Fruit fly (Drosophila melanogaster): Measurements from ENCODE around the gene Trx2.
A peak's percentile ranks its signal among the peaks of the same experiment; 100 is the strongest.

The Trx2 gene

dm6 chr2L:9613006-9613690, at the start of gene Trx2 (continued):
- TF ChIP-seq aop (GFP tag; IDR thresholded peaks at IDR 0.05) (0 out of 2 replicates have a peak, but pooled peaks have one; percentile 42), ato (GFP tag; IDR thresholded peaks at IDR 0.05; ENCODE audit: partially characterized antibody) (no peak), CG18011 (GFP tag; optimal IDR thresholded peaks at IDR 0.05) (no peak), CG6813 (GFP tag; optimal IDR thresholded peaks at IDR 0.05) (no peak), caup (GFP tag; optimal IDR thresholded peaks at IDR 0.05; ENCODE audit: severe bottlenecking) (peak; percentile 61), CG16779 (GFP tag; IDR thresholded peaks at IDR 0.05) (no peak), pum (GFP tag; optimal IDR thresholded peaks at IDR 0.05) (no peak), CG32767 (GFP tag; IDR thresholded peaks at IDR 0.05) (0 out of 2 replicates have a peak, but pooled peaks have one; percentile 14), CG3281 (GFP tag; optimal IDR thresholded peaks at IDR 0.05) (peak; percentile 8), CG7786 (GFP tag; optimal IDR thresholded peaks at IDR 0.05) (no peak), Hr78 (GFP tag; optimal IDR thresholded peaks at IDR 0.05) (peak in 1 of 2 experiments; percentile 99), NFAT (GFP tag; IDR thresholded peaks at IDR 0.05) (peak; percentile 63), Antp (GFP tag; optimal IDR thresholded peaks at IDR 0.05) (no peak), zfh2 (GFP tag; optimal IDR thresholded peaks at IDR 0.05) (no peak), eyg (GFP tag; optimal IDR thresholded peaks at IDR 0.05) (no peak), CG12744 (GFP tag; optimal IDR thresholded peaks at IDR 0.05) (no peak), chm (GFP tag; IDR thresholded peaks at IDR 0.05) (peak; percentile 71), Six4 (GFP tag; optimal IDR thresholded peaks at IDR 0.05) (no peak), Trl (optimal IDR thresholded peaks at IDR 0.05) (peak; percentile 76 to 94), Trl (GFP tag; optimal IDR thresholded peaks at IDR 0.05) (peak; percentile 29), CG12236 (GFP tag; optimal IDR thresholded peaks at IDR 0.05) (no peak), Hsf (GFP tag; optimal IDR thresholded peaks at IDR 0.05) (no peak), fd102C (GFP tag; optimal IDR thresholded peaks at IDR 0.05) (no peak), Dbx (GFP tag; IDR thresholded peaks at IDR 0.05) (peak; percentile 55; the same call in 2 of the 3 replicates), Camta (GFP tag; optimal IDR thresholded peaks at IDR 0.05) (no peak), Aef1 (GFP tag; IDR thresholded peaks at IDR 0.05) (no peak), da (GFP tag; optimal IDR thresholded peaks at IDR 0.05) (no peak), fd64A (GFP tag; optimal IDR thresholded peaks at IDR 0.05) (peak; percentile 1), nmo (GFP tag; optimal IDR thresholded peaks at IDR 0.05) (no peak), CG8388 (GFP tag; optimal IDR thresholded peaks at IDR 0.05) (no peak), exex (tag; optimal IDR thresholded peaks at IDR 0.05) (peak; percentile 40), Ptx1 (GFP tag; IDR thresholded peaks at IDR 0.05) (no peak), HLH54F (GFP tag; optimal IDR thresholded peaks at IDR 0.05) (no peak), usp (GFP tag; optimal IDR thresholded peaks at IDR 0.05) (no peak), CG11398 (GFP tag; optimal IDR thresholded peaks at IDR 0.05) (peak; percentile 39), sens (GFP tag) (peak; percentile 49), Xbp1 (GFP tag; optimal IDR thresholded peaks at IDR 0.05) (no peak), Sox100B (GFP tag; optimal IDR thresholded peaks at IDR 0.05) (no peak), Opbp (GFP tag; IDR thresholded peaks at IDR 0.05; ENCODE audit: partially characterized antibody) (0 out of 3 replicates have a peak, but pooled peaks have one; percentile 37), Sin3A (optimal IDR thresholded peaks at IDR 0.05) (peak; percentile 49), CG18619 (GFP tag; optimal IDR thresholded peaks at IDR 0.05) (no peak), cas (GFP tag; IDR thresholded peaks at IDR 0.05) (no peak), cato (GFP tag; optimal IDR thresholded peaks at IDR 0.05; ENCODE audit: borderline replicate concordance) (no peak), CG1233 (GFP tag; optimal IDR thresholded peaks at IDR 0.05) (no peak), sr (GFP tag; IDR thresholded peaks at IDR 0.05) (no peak), CG12942 (GFP tag; optimal IDR thresholded peaks at IDR 0.05) (no peak), Hmr (GFP tag; optimal IDR thresholded peaks at IDR 0.05) (peak; percentile 56), Optix (GFP tag; IDR thresholded peaks at IDR 0.05) (no peak), Poxn (GFP tag; IDR thresholded peaks at IDR 0.05) (no peak), ind (GFP tag; optimal IDR thresholded peaks at IDR 0.05) (no peak), CG14667 (GFP tag; IDR thresholded peaks at IDR 0.05) (no peak)
